Worm (Caenorhabditis elegans): ENCODE data around the gene col-161.

Gene col-161

ce11 chrV:13357652-13358281 is 40.0 kb upstream of the col-161 start, which contains the start of gene F32H5.1:
F32H5.1 (minus strand) TSS chrV:13358037.
- peak; percentile 59 for TF ChIP-seq nhr-80 (tag; optimal IDR thresholded peaks at IDR 0.05)
- TF ChIP-seq Y95B8A.8 (GFP tag; IDR thresholded peaks at IDR 0.05): 0 out of 2 replicates have a peak, but pooled peaks have one; percentile 29
- no peak for TF ChIP-seq ama-1 (optimal IDR thresholded peaks at IDR 0.05)
- no peak for TF ChIP-seq ama-1 (GFP tag; optimal IDR thresholded peaks at IDR 0.05)

ce11 chrV:13356210-13356609 is 38.4 kb upstream of the col-161 start:
- no peak for TF ChIP-seq ztf-25 (GFP tag; IDR thresholded peaks at IDR 0.05)
- no peak for TF ChIP-seq somi-1 (GFP tag; optimal IDR thresholded peaks at IDR 0.05)
- no peak for TF ChIP-seq akir-1 (GFP tag; optimal IDR thresholded peaks at IDR 0.05)
- TF ChIP-seq F39B2.1 (GFP tag; IDR thresholded peaks at IDR 0.05): no peak
- no peak for TF ChIP-seq tlf-1 (GFP tag; optimal IDR thresholded peaks at IDR 0.05)
- no peak for TF ChIP-seq hsf-1 (GFP tag; IDR thresholded peaks at IDR 0.05)
- TF ChIP-seq C17E4.6 (GFP tag; IDR thresholded peaks at IDR 0.05): no peak
- TF ChIP-seq nhr-80 (tag; optimal IDR thresholded peaks at IDR 0.05): no peak
- no peak for TF ChIP-seq C06A6.2 (GFP tag; conservative IDR thresholded peaks at IDR 0.05)
- TF ChIP-seq Y79H2A.3 (GFP tag; conservative IDR thresholded peaks at IDR 0.05): no peak
- no peak for TF ChIP-seq athp-1 (tag; optimal IDR thresholded peaks at IDR 0.05)
- no peak for TF ChIP-seq tbp1 (GFP tag; optimal IDR thresholded peaks at IDR 0.05)
- no peak for TF ChIP-seq ztf-18 (tag; optimal IDR thresholded peaks at IDR 0.05)

ce11 chrV:13352415-13352814 is 34.6 kb upstream of the col-161 start:
- TF ChIP-seq F37B4.10 (GFP tag; IDR thresholded peaks at IDR 0.05) (0 out of 2 replicates have a peak, but pooled peaks have one; percentile 62), F10E7.11 (tag; optimal IDR thresholded peaks at IDR 0.05) (no peak)

ce11 chrV:13351773-13352172 is 34.0 kb upstream of the col-161 start:
- TF ChIP-seq zfh-2 (GFP tag; conservative IDR thresholded peaks at IDR 0.05): no peak
- no peak for TF ChIP-seq hmg-20 (GFP tag; IDR thresholded peaks at IDR 0.05)
- TF ChIP-seq ceh-40 (GFP tag; IDR thresholded peaks at IDR 0.05): no peak
- no peak for TF ChIP-seq die-1 (tag; optimal IDR thresholded peaks at IDR 0.05)
- no peak for TF ChIP-seq ama-1 (optimal IDR thresholded peaks at IDR 0.05)
- TF ChIP-seq ama-1 (GFP tag; optimal IDR thresholded peaks at IDR 0.05): no peak

ce11 chrV:13350302-13350701 is 32.5 kb upstream of the col-161 start:
- TF ChIP-seq Y53F4B.3 (GFP tag; IDR thresholded peaks at IDR 0.05) (no peak), akir-1 (GFP tag; optimal IDR thresholded peaks at IDR 0.05) (no peak), F49E8.2 (tag; optimal IDR thresholded peaks at IDR 0.05; ENCODE audit: insufficient read depth) (no peak), hlh-26 (GFP tag; conservative IDR thresholded peaks at IDR 0.05) (no peak), ztf-18 (tag; optimal IDR thresholded peaks at IDR 0.05) (no peak), gei-17 (GFP tag; optimal IDR thresholded peaks at IDR 0.05) (no peak), rpc-1 (optimal IDR thresholded peaks at IDR 0.05) (no peak), rpc-1 (tag; optimal IDR thresholded peaks at IDR 0.05) (no peak), ZK185.1 (tag; optimal IDR thresholded peaks at IDR 0.05; ENCODE audit: poor library complexity, severe bottlenecking) (no peak), dpff-1 (tag; optimal IDR thresholded peaks at IDR 0.05) (no peak)

- TF ChIP-seq F49E8.2 (tag; optimal IDR thresholded peaks at IDR 0.05; ENCODE audit: insufficient read depth): no peak
- TF ChIP-seq lin-40 (tag; optimal IDR thresholded peaks at IDR 0.05): no peak
- TF ChIP-seq ztf-28 (GFP tag; IDR thresholded peaks at IDR 0.05): no peak
- no peak for TF ChIP-seq F57C9.4 (tag; optimal IDR thresholded peaks at IDR 0.05)
- no peak for TF ChIP-seq snpc-1.3 (tag; optimal IDR thresholded peaks at IDR 0.05; ENCODE audit: insufficient read depth)
- TF ChIP-seq F57A8.1 (GFP tag; optimal IDR thresholded peaks at IDR 0.05): no peak
These were observed 28.1 kb upstream of the col-161 start, which contains the start of gene twk-43 for ce11 chrV:13345867-13346328. twk-43 (plus strand) TSS chrV:13346278.
